Worm (Caenorhabditis elegans): Measurements from ENCODE around the gene cest-1.1.

- TF ChIP-seq ama-1 (optimal IDR thresholded peaks at IDR 0.05) (no peak), ztf-4 (tag; optimal IDR thresholded peaks at IDR 0.05) (no peak), nhr-11 (tag; optimal IDR thresholded peaks at IDR 0.05) (no peak), aly-2 (tag; optimal IDR thresholded peaks at IDR 0.05) (no peak), nhr-237 (tag; optimal IDR thresholded peaks at IDR 0.05) (no peak), nhr-76 (tag; optimal IDR thresholded peaks at IDR 0.05) (no peak), alr-1 (tag; optimal IDR thresholded peaks at IDR 0.05; ENCODE audit: borderline replicate concordance) (no peak), fos-1 (tag; optimal IDR thresholded peaks at IDR 0.05) (no peak), Y116A8C.19 (tag; optimal IDR thresholded peaks at IDR 0.05; ENCODE audit: borderline replicate concordance) (no peak), mep-1 (tag; optimal IDR thresholded peaks at IDR 0.05) (no peak), mdl-1 (tag; optimal IDR thresholded peaks at IDR 0.05) (peak in 1 of 2 experiments; percentile 54), lin-13 (GFP tag; optimal IDR thresholded peaks at IDR 0.05) (no peak)
These were observed 46.3 kb upstream of the cest-1.1 start for ce11 chrV:14212813-14213212.
